Fruit fly (Drosophila melanogaster) whole organism, embryonic: ENCODE results near the gene CG12290.

ENCODE experiments used
- Atf-2 ChIP-seq: fragments of 200-800 bp; sonication (Bioruptor generic); optimal IDR thresholded peaks from 2 replicates; lab custom pipeline; 2016; ENCODE audit warnings: missing biosample characterization, missing genetic modification characterization
- CG10267 ChIP-seq: fragments of 200-800 bp; sonication (Bioruptor generic); optimal IDR thresholded peaks from 2 replicates; lab custom pipeline; 2018; ENCODE audit warnings: missing biosample characterization, mild to moderate bottlenecking, missing genetic modification characterization, moderate library complexity
- CG10543 ChIP-seq: fragments of 200-800 bp; sonication (Bioruptor generic); optimal IDR thresholded peaks from 3 replicates; lab custom pipeline; 2017; ENCODE audit warnings: missing biosample characterization, mild to moderate bottlenecking, missing genetic modification characterization, moderate library complexity
- CG10654 ChIP-seq: fragments of 200-800 bp; sonication (Bioruptor generic); optimal IDR thresholded peaks from 2 replicates; lab custom pipeline; 2016; ENCODE audit warnings: missing biosample characterization, missing genetic modification characterization
- CG11085 ChIP-seq: fragments of 200-800 bp; sonication (Bioruptor generic); IDR thresholded peaks from 2 replicates; pipeline ENCODE4 v1.3.6; 2022; ENCODE audit warnings: missing biosample characterization, missing genetic modification characterization
- CG11398 ChIP-seq: fragments of 200-800 bp; sonication (Bioruptor generic); optimal IDR thresholded peaks from 2 replicates; lab custom pipeline; 2016; ENCODE audit warnings: missing biosample characterization, missing genetic modification characterization
- CG12219 ChIP-seq: fragments of 200-800 bp; sonication (Bioruptor generic); optimal IDR thresholded peaks from 3 replicates; lab custom pipeline; 2018; ENCODE audit warnings: missing biosample characterization, mild to moderate bottlenecking, missing genetic modification characterization
- CG13123 ChIP-seq: fragments of 200-800 bp; sonication (Bioruptor generic); optimal IDR thresholded peaks from 2 replicates; lab custom pipeline; 2016; ENCODE audit warnings: missing biosample characterization, missing genetic modification characterization
- CG13296 ChIP-seq: fragments of 200-800 bp; sonication (Bioruptor generic); optimal IDR thresholded peaks from 3 replicates; lab custom pipeline; 2018; ENCODE audit warnings: missing biosample characterization, mild to moderate bottlenecking, missing genetic modification characterization
- CG15514 ChIP-seq: fragments of 200-800 bp; sonication (Bioruptor generic); optimal IDR thresholded peaks from 3 replicates; lab custom pipeline; 2017; ENCODE audit warnings: missing biosample characterization, missing genetic modification characterization, mild to moderate bottlenecking, moderate library complexity, missing genetic modification reagents
- CG1602 ChIP-seq: fragments of 200-800 bp; sonication (Bioruptor generic); optimal IDR thresholded peaks from 3 replicates; lab custom pipeline; 2016; ENCODE audit warnings: missing biosample characterization, missing genetic modification characterization
- CG1792 ChIP-seq: fragments of 200-800 bp; sonication (Bioruptor generic); optimal IDR thresholded peaks from 2 replicates; lab custom pipeline; 2016; ENCODE audit warnings: missing biosample characterization, missing genetic modification characterization
- CG2120 ChIP-seq: fragments of 200-800 bp; sonication (Bioruptor generic); optimal IDR thresholded peaks from 3 replicates; lab custom pipeline; 2016; ENCODE audit warnings: missing biosample characterization, missing genetic modification characterization
- CG2199 ChIP-seq: fragments of 200-800 bp; sonication (Bioruptor generic); IDR thresholded peaks from 3 replicates; pipeline ENCODE4 v1.3.6; 2022; ENCODE audit warnings: missing biosample characterization, missing genetic modification characterization
- CG31365 ChIP-seq: fragments of 200-800 bp; sonication (Bioruptor generic); optimal IDR thresholded peaks from 2 replicates; lab custom pipeline; 2018; ENCODE audit warnings: missing biosample characterization, mild to moderate bottlenecking, missing genetic modification characterization
- CG34224 ChIP-seq: fragments of 200-800 bp; sonication (Bioruptor generic); IDR thresholded peaks from 3 replicates; pipeline ENCODE4 v1.3.6; 2022; ENCODE audit warnings: missing biosample characterization, missing genetic modification characterization; ENCODE audit not compliant: partially characterized antibody
- CG3847 ChIP-seq: fragments of 200-800 bp; sonication (Bioruptor generic); IDR thresholded peaks from 2 replicates; pipeline ENCODE4 v1.3.6; 2022; ENCODE audit warnings: missing biosample characterization, missing genetic modification characterization
- CG42726 ChIP-seq: fragments of 200-800 bp; sonication (Bioruptor generic); IDR thresholded peaks from 2 replicates; pipeline ENCODE4 v1.3.6; 2022; ENCODE audit warnings: missing biosample characterization, missing genetic modification characterization; ENCODE audit not compliant: partially characterized antibody
- CG6791 ChIP-seq: fragments of 200-800 bp; sonication (Bioruptor generic); IDR thresholded peaks from 3 replicates; pipeline ENCODE4 v1.3.6; 2022; ENCODE audit warnings: missing biosample characterization, missing genetic modification characterization; ENCODE audit not compliant: partially characterized antibody
- CG7963 ChIP-seq: fragments of 200-800 bp; sonication (Bioruptor generic); IDR thresholded peaks from 3 replicates; pipeline ENCODE4 v1.3.6; 2022; ENCODE audit warnings: missing biosample characterization, missing genetic modification characterization; ENCODE audit not compliant: partially characterized antibody
- CG8478 ChIP-seq: fragments of >200 bp; optimal IDR thresholded peaks from 2 replicates; lab custom pipeline; 2018
- CG9215 ChIP-seq: fragments of 200-800 bp; sonication (Bioruptor generic); IDR thresholded peaks from 2 replicates; pipeline ENCODE4 v1.3.6; 2022; ENCODE audit warnings: missing biosample characterization, missing genetic modification characterization
- Eip74EF ChIP-seq, 2 experiments: fragments of 200-800 bp in 1 of 2; fragments of >200 bp in 1 of 2; sonication (Bioruptor generic) in 1 of 2; optimal IDR thresholded peaks; 2 replicates each; lab custom pipeline; 2017 to 2019; ENCODE audit warnings: missing biosample characterization in 2 of 2, missing genetic modification characterization in 2 of 2, mild to moderate bottlenecking in 1 of 2, moderate library complexity in 1 of 2
- Ets97D ChIP-seq: fragments of 200-800 bp; sonication (Bioruptor generic); optimal IDR thresholded peaks from 3 replicates; lab custom pipeline; 2016; ENCODE audit warnings: missing biosample characterization, missing genetic modification characterization
- Gsc ChIP-seq: fragments of 200-800 bp; sonication (Bioruptor generic); IDR thresholded peaks from 2 replicates; pipeline ENCODE4 v1.3.6; 2022; ENCODE audit warnings: missing biosample characterization, missing genetic modification characterization
- Hr78 ChIP-seq, 2 experiments: fragments of 200-800 bp in 1 of 2; fragments of >200 bp in 1 of 2; sonication (Bioruptor generic) in 1 of 2; optimal IDR thresholded peaks; 2 replicates each; lab custom pipeline; 2017 to 2019; ENCODE audit warnings: missing biosample characterization in 2 of 2, missing genetic modification characterization in 2 of 2, mild to moderate bottlenecking in 1 of 2, moderate library complexity in 1 of 2
- Lim3 ChIP-seq: fragments of 200-800 bp; sonication (Bioruptor generic); IDR thresholded peaks from 2 replicates; pipeline ENCODE4 v1.3.6; 2022; ENCODE audit warnings: missing biosample characterization, missing genetic modification characterization
- MESR4 ChIP-seq: fragments of 200-800 bp; sonication (Bioruptor generic); optimal IDR thresholded peaks from 2 replicates; lab custom pipeline; 2018; ENCODE audit warnings: missing biosample characterization, mild to moderate bottlenecking, missing genetic modification characterization, moderate library complexity
- Meics ChIP-seq: fragments of 200-800 bp; sonication (Bioruptor generic); optimal IDR thresholded peaks from 2 replicates; lab custom pipeline; 2017; ENCODE audit warnings: missing biosample characterization, mild to moderate bottlenecking, missing genetic modification characterization
- NC2β ChIP-seq: fragments of 200-800 bp; sonication (Bioruptor generic); optimal IDR thresholded peaks from 2 replicates; lab custom pipeline; 2016; ENCODE audit warnings: missing biosample characterization, missing genetic modification characterization
- Neu2 ChIP-seq: fragments of 200-800 bp; sonication (Bioruptor generic); optimal IDR thresholded peaks from 3 replicates; lab custom pipeline; 2016; ENCODE audit warnings: missing biosample characterization, missing genetic modification characterization, borderline replicate concordance
- Tbp ChIP-seq: fragments of >200 bp; optimal IDR thresholded peaks from 2 replicates; lab custom pipeline; 2018; ENCODE audit warnings: missing biosample characterization, missing genetic modification characterization
- aop ChIP-seq: fragments of 200-800 bp; sonication (Bioruptor generic); IDR thresholded peaks from 2 replicates; pipeline ENCODE4 v1.3.6; 2022; ENCODE audit warnings: missing biosample characterization, missing genetic modification characterization
- chn ChIP-seq: fragments of 200-800 bp; sonication (Bioruptor generic); optimal IDR thresholded peaks from 2 replicates; lab custom pipeline; 2016; ENCODE audit warnings: missing biosample characterization, missing genetic modification characterization
- cwo ChIP-seq: fragments of 200-800 bp; sonication (Bioruptor generic); optimal IDR thresholded peaks from 3 replicates; lab custom pipeline; 2017; ENCODE audit warnings: missing biosample characterization, missing genetic modification characterization, mild to moderate bottlenecking, moderate library complexity, missing genetic modification reagents
- dm ChIP-seq: fragments of 200-800 bp; sonication (Bioruptor generic); optimal IDR thresholded peaks from 3 replicates; lab custom pipeline; 2016; ENCODE audit warnings: missing biosample characterization, missing genetic modification characterization
- grau ChIP-seq: fragments of 200-800 bp; optimal IDR thresholded peaks from 3 replicates; lab custom pipeline; 2019; ENCODE audit warnings: missing biosample characterization, mild to moderate bottlenecking, missing genetic modification characterization, moderate library complexity
- h ChIP-seq: fragments of >200 bp; optimal IDR thresholded peaks from 2 replicates; lab custom pipeline; 2017
- her ChIP-seq: fragments of 200-800 bp; sonication (Bioruptor generic); optimal IDR thresholded peaks from 2 replicates; lab custom pipeline; 2016; ENCODE audit warnings: missing biosample characterization, missing genetic modification characterization
- mirr ChIP-seq: fragments of 200-800 bp; sonication (Bioruptor generic); optimal IDR thresholded peaks from 3 replicates; lab custom pipeline; 2018; ENCODE audit warnings: missing biosample characterization, mild to moderate bottlenecking, missing genetic modification characterization
- nerfin-2 ChIP-seq: fragments of 200-800 bp; sonication (Bioruptor generic); IDR thresholded peaks from 2 replicates; pipeline ENCODE4 v1.3.6; 2022; ENCODE audit warnings: missing biosample characterization, missing genetic modification characterization; ENCODE audit not compliant: partially characterized antibody
- onecut ChIP-seq: fragments of 200-800 bp; sonication (Bioruptor generic); IDR thresholded peaks from 2 replicates; pipeline ENCODE4 v1.3.6; 2022; ENCODE audit warnings: missing biosample characterization, missing genetic modification characterization
- pan ChIP-seq, 4 experiments: fragments of >200 bp in 3 of 4; fragments of 200-800 bp in 1 of 4; sonication (Bioruptor generic) in 1 of 4; optimal IDR thresholded peaks in 3 of 4; IDR thresholded peaks in 1 of 4; 2 replicates each; pipeline versions ENCODE4 v1.3.6 to Lab custom; 2017 to 2022; ENCODE audit warnings: missing biosample characterization in 2 of 4, missing genetic modification characterization in 2 of 4, mixed read lengths in 1 of 4
- peb ChIP-seq: fragments of 200-800 bp; sonication (Bioruptor generic); IDR thresholded peaks from 2 replicates; pipeline ENCODE4 v1.3.6; 2022; ENCODE audit warnings: missing biosample characterization, missing genetic modification characterization
- pzg ChIP-seq: fragments of 200-800 bp; sonication (Bioruptor generic); optimal IDR thresholded peaks from 3 replicates; lab custom pipeline; 2018; ENCODE audit warnings: missing biosample characterization, mild to moderate bottlenecking, missing genetic modification characterization, moderate library complexity
- salm ChIP-seq: fragments of 200-800 bp; sonication (Bioruptor generic); optimal IDR thresholded peaks from 2 replicates; lab custom pipeline; 2018; ENCODE audit warnings: missing biosample characterization, mild to moderate bottlenecking, missing genetic modification characterization
- seq ChIP-seq: fragments of 200-800 bp; sonication (Bioruptor generic); IDR thresholded peaks from 2 replicates; pipeline ENCODE4 v1.3.6; 2022; ENCODE audit warnings: missing biosample characterization, missing genetic modification characterization
- ttk ChIP-seq: fragments of 200-800 bp; sonication (Bioruptor generic); IDR thresholded peaks from 2 replicates; pipeline ENCODE4 v2.1.2; 2022; ENCODE audit warnings: missing biosample characterization, missing genetic modification characterization
- tx ChIP-seq: fragments of 200-800 bp; sonication (Bioruptor generic); optimal IDR thresholded peaks from 2 replicates; lab custom pipeline; 2016; ENCODE audit warnings: missing biosample characterization, missing genetic modification characterization
- wek ChIP-seq: fragments of 200-800 bp; sonication (Bioruptor generic); optimal IDR thresholded peaks from 3 replicates; lab custom pipeline; 2018; ENCODE audit warnings: missing biosample characterization, mild to moderate bottlenecking, missing genetic modification characterization, moderate library complexity

Gene CG12290

DNA sequence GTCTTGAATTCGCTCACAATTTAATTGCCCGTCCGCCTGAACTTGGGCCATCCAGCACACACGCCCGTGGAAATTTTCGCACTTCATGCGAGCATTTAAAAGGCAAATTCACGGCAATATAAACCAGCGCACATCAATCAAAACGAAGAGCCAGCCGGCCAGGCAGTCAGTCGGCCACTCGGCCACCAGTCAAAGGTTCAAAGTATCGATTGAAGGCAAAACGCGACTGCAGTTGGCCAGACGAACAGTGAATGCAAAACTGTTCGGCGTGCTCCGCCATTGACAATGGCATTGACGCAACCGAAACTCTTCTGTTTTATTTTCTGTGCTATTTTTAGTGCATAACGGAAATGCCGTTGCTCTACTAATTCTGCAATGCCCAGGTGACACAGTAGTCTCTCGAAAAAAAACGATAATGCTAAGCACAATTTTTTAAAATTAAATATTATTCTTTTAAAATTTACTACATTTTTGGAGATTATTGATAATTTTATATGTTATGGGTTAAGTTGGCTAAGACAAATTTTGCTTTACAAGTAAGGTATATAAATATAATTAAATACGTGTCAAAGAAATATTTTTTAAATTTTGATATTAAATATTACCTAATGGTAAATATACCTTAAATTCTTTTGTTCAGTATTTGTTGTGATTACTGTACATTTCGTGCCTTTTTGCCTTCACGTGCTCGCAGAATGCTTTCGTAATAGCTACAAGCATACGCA lies 17.9 kb downstream of the CG12290 start (continued):
- TF ChIP-seq CG6791 (GFP tag; lab: Robert Waterston, UW) (0 out of 3 replicates have a peak, but pooled peaks have one; percentile 16), Meics (GFP tag; lab: Kevin White, UChicago) (peak; percentile 5), CG1792 (GFP tag; lab: Kevin White, UChicago) (no peak), grau (tag; lab: Kevin White, UChicago) (peak; percentile 19), CG3847 (no peak), CG7963 (peak; percentile 24; the same call in 1 of the 3 replicates), peb (GFP tag; lab: Robert Waterston, UW) (no peak), mirr (GFP tag; lab: Kevin White, UChicago) (no peak), cwo (GFP tag; lab: Kevin White, UChicago) (peak; percentile 17), pan (optimal IDR thresholded peaks at IDR 0.05; lab: Kevin White, UChicago) (no peak), pan (GFP tag; optimal IDR thresholded peaks at IDR 0.05 in 1 of 2, IDR thresholded peaks at IDR 0.05 in 1 of 2) (no peak), CG31365 (tag; lab: Kevin White, UChicago) (no peak), CG15514 (GFP tag; lab: Kevin White, UChicago) (no peak), aop (GFP tag; lab: Robert Waterston, UW) (no peak), wek (GFP tag; lab: Kevin White, UChicago) (no peak), CG2199 (GFP tag; lab: Robert Waterston, UW) (no peak), Tbp (GFP tag; lab: Kevin White, UChicago) (no peak), CG1602 (GFP tag; lab: Kevin White, UChicago) (no peak), CG11398 (GFP tag; lab: Kevin White, UChicago) (no peak), Ets97D (no peak), NC2β (GFP tag; lab: Kevin White, UChicago) (no peak), onecut (GFP tag; lab: Robert Waterston, UW) (no peak; the same call in 1 of the 2 replicates), pzg (GFP tag; lab: Kevin White, UChicago) (no peak), Eip74EF (GFP tag; optimal IDR thresholded peaks at IDR 0.05; lab: Kevin White, UChicago) (no peak), tx (GFP tag; lab: Kevin White, UChicago) (no peak), MESR4 (GFP tag; lab: Kevin White, UChicago) (no peak), CG10543 (GFP tag; lab: Kevin White, UChicago) (no peak), CG2120 (no peak), seq (no peak), chn (GFP tag; lab: Kevin White, UChicago) (no peak), CG10654 (GFP tag; lab: Kevin White, UChicago) (no peak), Hr78 (GFP tag; optimal IDR thresholded peaks at IDR 0.05; lab: Kevin White, UChicago) (no peak), CG12219 (GFP tag; lab: Kevin White, UChicago) (no peak), Atf-2 (GFP tag; lab: Kevin White, UChicago) (no peak), h (lab: Kevin White, UChicago) (no peak), dm (no peak), CG11085 (GFP tag; lab: Robert Waterston, UW) (no peak), CG9215 (GFP tag; lab: Robert Waterston, UW) (no peak), Neu2 (GFP tag; lab: Kevin White, UChicago) (no peak), CG13296 (peak; percentile 30), ttk (no peak), her (GFP tag; lab: Kevin White, UChicago) (no peak), CG13123 (GFP tag; lab: Kevin White, UChicago) (no peak), Gsc (GFP tag; lab: Robert Waterston, UW) (no peak), Lim3 (GFP tag; lab: Robert Waterston, UW) (no peak), salm (tag; lab: Kevin White, UChicago) (no peak), CG8478 (no peak), CG10267 (tag; lab: Kevin White, UChicago) (peak; percentile 1), CG42726 (no peak), CG34224 (no peak), nerfin-2 (GFP tag; lab: Robert Waterston, UW) (no peak)
